Worm (Caenorhabditis elegans) whole organism, early embryonic: ENCODE data around the gene C49H3.3.
A peak's percentile ranks its signal among the peaks of the same experiment; 100 is the strongest.

Source experiments
- B0310.2 ChIP-seq: sonication (generic microtip); optimal IDR thresholded peaks from 2 replicates; lab custom pipeline; 2016; ENCODE audit warnings: mild to moderate bottlenecking, missing genetic modification characterization, missing compliant biosample characterization
- F13C5.2 ChIP-seq: sonication (generic microtip); optimal IDR thresholded peaks from 2 replicates; lab custom pipeline; 2017; ENCODE audit warnings: mild to moderate bottlenecking, missing genetic modification characterization, inconsistent platforms, missing compliant biosample characterization
- aly-1 ChIP-seq: sonication (generic microtip); optimal IDR thresholded peaks from 2 replicates; lab custom pipeline; 2016; ENCODE audit warnings: missing genetic modification characterization, missing compliant biosample characterization
- ama-1 ChIP-seq: fragments of 150-350 bp; optimal IDR thresholded peaks from 2 replicates; lab custom pipeline; 2014
- ceh-13 ChIP-seq: fragments of 200-800 bp; sonication (Bioruptor generic); optimal IDR thresholded peaks from 2 replicates; lab custom pipeline; 2018; ENCODE audit warnings: mild to moderate bottlenecking, missing genetic modification characterization, missing compliant biosample characterization
- ceh-36 ChIP-seq: sonication (generic microtip); optimal IDR thresholded peaks from 2 replicates; lab custom pipeline; 2016; ENCODE audit warnings: missing genetic modification characterization, inconsistent platforms, missing compliant biosample characterization
- ets-7 ChIP-seq: sonication (generic microtip); optimal IDR thresholded peaks from 2 replicates; lab custom pipeline; 2016; ENCODE audit warnings: missing genotype, missing genetic modification characterization, missing compliant biosample characterization
- flt-1 ChIP-seq: fragments of 200-800 bp; sonication (Bioruptor generic); IDR thresholded peaks from 2 replicates; pipeline ENCODE4 v1.3.6; 2022; ENCODE audit warnings: missing genetic modification characterization, missing compliant biosample characterization
- hmbx-1 ChIP-seq: sonication (generic microtip); optimal IDR thresholded peaks from 2 replicates; lab custom pipeline; 2016; ENCODE audit warnings: mild to moderate bottlenecking, missing genetic modification characterization, missing compliant biosample characterization
- hmg-4 ChIP-seq: fragments of 200-800 bp; sonication (Bioruptor generic); optimal IDR thresholded peaks from 2 replicates; lab custom pipeline; 2018; ENCODE audit warnings: mild to moderate bottlenecking, missing genetic modification characterization, missing compliant biosample characterization
- hnd-1 ChIP-seq: sonication (generic microtip); optimal IDR thresholded peaks from 2 replicates; lab custom pipeline; 2016; ENCODE audit warnings: missing genetic modification characterization, missing compliant biosample characterization
- pes-1 ChIP-seq: fragments of 200-800 bp; sonication (Bioruptor generic); IDR thresholded peaks from 2 replicates; pipeline ENCODE4 v1.3.6; 2022; ENCODE audit warnings: missing genetic modification reagents, missing genetic modification characterization, missing compliant biosample characterization
- scrt-1 ChIP-seq: fragments of 200-800 bp; sonication (Bioruptor generic); IDR thresholded peaks from 2 replicates; pipeline ENCODE4 v1.3.6; 2022; ENCODE audit warnings: missing genetic modification characterization, missing compliant biosample characterization
- sea-1 ChIP-seq: fragments of 200-800 bp; sonication (Bioruptor generic); conservative IDR thresholded peaks from 2 replicates; pipeline ENCODE4 v1.3.6; 2022; ENCODE audit warnings: missing genetic modification characterization, missing compliant biosample characterization
- tbx-11 ChIP-seq: fragments of 200-800 bp; sonication (Bioruptor generic); IDR thresholded peaks from 2 replicates; pipeline ENCODE4 v1.3.6; 2022; ENCODE audit warnings: missing genetic modification characterization, missing compliant biosample characterization
- tbx-37 ChIP-seq: fragments of 200-800 bp; sonication (Bioruptor generic); conservative IDR thresholded peaks from 2 replicates; pipeline ENCODE4 v1.3.6; 2022; ENCODE audit warnings: missing genetic modification reagents, missing genetic modification characterization, missing compliant biosample characterization
- tra-4 ChIP-seq: sonication (generic microtip); optimal IDR thresholded peaks from 2 replicates; lab custom pipeline; 2017; ENCODE audit warnings: missing genetic modification characterization, missing compliant biosample characterization

C49H3.3 gene

DNA sequence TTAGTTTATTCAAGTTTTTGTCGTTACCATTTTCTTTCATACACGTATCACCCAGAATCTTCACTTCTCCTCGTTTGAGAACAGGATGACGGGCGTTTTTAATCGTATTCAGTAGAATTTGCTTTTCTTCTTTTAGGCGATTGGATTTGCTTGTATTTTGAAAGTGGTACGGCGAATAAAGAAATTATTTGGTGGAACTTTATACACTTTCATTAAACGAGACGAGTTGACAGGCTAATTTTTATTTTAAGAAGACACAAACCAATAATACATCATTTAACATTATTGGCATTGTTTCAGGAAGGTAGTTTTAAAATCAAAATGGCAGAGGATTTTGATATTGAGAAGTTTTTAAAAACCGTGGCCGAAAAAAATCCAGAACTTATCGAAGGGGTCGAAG is 9.2 kb upstream of the C49H3.3 start, which contains the start of gene C49H3.4:
C49H3.4 (plus strand) TSS at position 301 of the 400 bp plus-strand sequence.
- no peak for TF ChIP-seq ceh-36 (tag; lab: Kevin White, UChicago)
- TF ChIP-seq flt-1 (GFP tag; lab: Robert Waterston, UW), result no peak
- TF ChIP-seq F13C5.2 (tag; lab: Kevin White, UChicago), result no peak
- TF ChIP-seq scrt-1, result no peak
- no peak for TF ChIP-seq ceh-13 (GFP tag; lab: Kevin White, UChicago)
- TF ChIP-seq sea-1 (GFP tag; lab: Robert Waterston, UW), result no peak
- no peak for TF ChIP-seq hmbx-1
- no peak for TF ChIP-seq ama-1 (lab: Kevin White, UChicago)
- TF ChIP-seq tbx-11 (GFP tag; lab: Robert Waterston, UW), result no peak
- TF ChIP-seq pes-1 (GFP tag; lab: Robert Waterston, UW), result no peak
- TF ChIP-seq hnd-1 (tag; lab: Kevin White, UChicago), result no peak
- TF ChIP-seq tra-4, result no peak
- no peak for TF ChIP-seq B0310.2 (tag; lab: Kevin White, UChicago)

DNA sequence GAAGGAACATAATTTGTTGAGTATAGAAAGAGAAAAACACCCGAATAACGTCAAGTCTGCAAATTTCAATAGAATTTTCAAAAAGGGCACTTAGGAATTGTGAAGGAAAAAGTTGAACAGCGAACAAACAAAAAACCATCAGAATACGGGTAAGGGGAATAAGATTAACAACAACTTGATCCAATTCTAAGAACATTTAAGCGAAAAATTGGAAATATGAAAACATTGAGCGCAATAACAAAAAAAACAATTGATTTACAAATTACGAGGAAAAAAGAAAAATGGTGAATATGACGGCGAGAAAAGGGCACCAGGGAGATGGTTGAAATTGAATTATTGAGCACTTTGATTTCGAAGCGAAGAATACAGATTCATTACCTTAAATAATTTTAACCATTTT is 7.2 kb upstream of the C49H3.3 start:
- TF ChIP-seq hmbx-1, result no peak
- TF ChIP-seq ceh-13 (GFP tag; lab: Kevin White, UChicago), result no peak
- no peak for TF ChIP-seq ets-7
- no peak for TF ChIP-seq ceh-36 (tag; lab: Kevin White, UChicago)
- TF ChIP-seq B0310.2 (tag; lab: Kevin White, UChicago), result no peak
- TF ChIP-seq pes-1 (GFP tag; lab: Robert Waterston, UW), result no peak
- TF ChIP-seq flt-1 (GFP tag; lab: Robert Waterston, UW), result no peak
- TF ChIP-seq tra-4, result no peak
- TF ChIP-seq hnd-1 (tag; lab: Kevin White, UChicago), result no peak
- no peak for TF ChIP-seq F13C5.2 (tag; lab: Kevin White, UChicago)
- no peak for TF ChIP-seq scrt-1
- no peak for TF ChIP-seq ama-1 (lab: Kevin White, UChicago)
- no peak for TF ChIP-seq hmg-4

DNA sequence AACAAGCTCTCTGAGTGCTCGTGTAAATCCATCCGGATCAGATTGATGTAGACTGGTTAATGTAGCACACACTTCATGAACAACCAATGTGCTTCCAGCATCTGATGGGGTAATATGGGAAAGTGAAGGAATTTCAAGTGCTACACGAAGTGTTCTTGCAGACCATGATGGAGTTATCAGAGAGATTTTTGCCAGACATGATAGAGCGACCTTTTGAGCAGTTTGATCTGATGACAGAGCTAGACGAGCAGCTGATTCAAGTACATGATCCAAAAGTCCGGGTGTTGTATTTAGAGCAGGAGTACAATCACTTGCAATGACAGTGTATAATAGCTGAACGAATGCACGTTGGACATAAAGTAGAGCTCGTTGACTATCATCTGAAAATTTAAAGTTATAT is 6.3 kb upstream of the C49H3.3 start:
- TF ChIP-seq tra-4 (no peak), hnd-1 (tag; lab: Kevin White, UChicago) (no peak), flt-1 (GFP tag; lab: Robert Waterston, UW) (no peak)

DNA sequence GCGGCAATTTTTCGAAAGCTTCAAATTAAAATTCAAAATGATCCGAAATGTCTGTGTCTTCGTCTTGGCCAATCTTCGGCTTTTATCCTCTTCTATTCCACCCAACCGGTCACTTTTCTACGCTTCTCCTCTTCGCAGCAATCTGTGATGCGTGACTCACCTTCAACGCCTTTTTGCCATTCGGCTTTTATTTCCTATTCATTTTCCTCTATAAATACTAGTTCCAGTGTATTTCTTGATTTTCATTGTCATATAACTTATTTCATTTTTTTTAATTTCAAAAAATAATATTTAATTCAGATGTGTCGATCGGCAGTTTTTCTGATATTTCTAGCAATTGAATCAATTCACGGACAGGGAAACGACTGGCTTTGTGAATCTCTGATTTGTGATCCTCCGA is 4.0 kb upstream of the C49H3.3 start, which contains the start of gene C49H3.16:
C49H3.16 (plus strand) TSS at position 301 of the 400 bp plus-strand sequence.
- TF ChIP-seq B0310.2 (tag; lab: Kevin White, UChicago), result no peak

DNA sequence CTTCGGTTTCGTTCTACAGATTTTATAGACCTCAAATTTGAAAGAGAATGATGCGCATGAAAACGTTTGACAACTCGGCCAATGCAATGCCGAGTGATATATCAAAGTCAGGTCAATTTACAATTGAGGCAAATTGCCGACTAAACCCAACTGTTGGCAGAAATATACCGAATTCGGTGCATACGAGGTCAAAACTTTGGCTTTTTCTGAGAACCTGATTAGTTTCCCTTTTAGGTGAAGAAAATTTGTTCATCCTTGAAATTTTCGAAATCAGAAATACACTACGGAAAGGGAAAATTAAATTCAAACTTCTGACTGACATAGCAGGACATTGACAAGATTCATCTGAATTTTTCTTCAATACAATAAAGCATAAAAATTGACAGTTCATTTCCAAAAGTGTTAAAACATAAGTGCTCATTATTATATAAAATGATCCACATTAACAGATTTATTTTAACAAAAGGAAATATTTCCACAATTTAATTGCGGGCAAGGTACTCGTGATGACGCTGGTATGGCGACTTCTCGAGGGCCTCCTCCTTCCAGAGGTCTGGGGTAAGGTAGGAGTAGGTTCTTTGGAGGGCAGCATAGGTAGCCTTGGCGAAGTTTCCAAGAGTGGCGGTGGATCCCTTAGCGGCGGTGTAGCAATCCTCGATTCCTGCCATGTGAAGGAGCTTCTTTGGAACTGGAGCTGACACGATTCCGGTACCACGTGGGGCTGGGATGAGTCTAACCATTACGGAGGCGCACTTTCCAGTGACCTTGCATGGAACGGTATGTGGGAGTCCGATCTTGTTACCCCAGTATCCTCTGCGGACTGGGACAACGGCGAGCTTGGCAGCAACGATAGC is 1.1 kb downstream of the C49H3.3 start:
- no peak for TF ChIP-seq pes-1 (GFP tag; lab: Robert Waterston, UW)
- TF ChIP-seq flt-1 (GFP tag; lab: Robert Waterston, UW), result no peak
- TF ChIP-seq hmbx-1, result no peak
- TF ChIP-seq ama-1 (lab: Kevin White, UChicago), result no peak
- no peak for TF ChIP-seq scrt-1

DNA sequence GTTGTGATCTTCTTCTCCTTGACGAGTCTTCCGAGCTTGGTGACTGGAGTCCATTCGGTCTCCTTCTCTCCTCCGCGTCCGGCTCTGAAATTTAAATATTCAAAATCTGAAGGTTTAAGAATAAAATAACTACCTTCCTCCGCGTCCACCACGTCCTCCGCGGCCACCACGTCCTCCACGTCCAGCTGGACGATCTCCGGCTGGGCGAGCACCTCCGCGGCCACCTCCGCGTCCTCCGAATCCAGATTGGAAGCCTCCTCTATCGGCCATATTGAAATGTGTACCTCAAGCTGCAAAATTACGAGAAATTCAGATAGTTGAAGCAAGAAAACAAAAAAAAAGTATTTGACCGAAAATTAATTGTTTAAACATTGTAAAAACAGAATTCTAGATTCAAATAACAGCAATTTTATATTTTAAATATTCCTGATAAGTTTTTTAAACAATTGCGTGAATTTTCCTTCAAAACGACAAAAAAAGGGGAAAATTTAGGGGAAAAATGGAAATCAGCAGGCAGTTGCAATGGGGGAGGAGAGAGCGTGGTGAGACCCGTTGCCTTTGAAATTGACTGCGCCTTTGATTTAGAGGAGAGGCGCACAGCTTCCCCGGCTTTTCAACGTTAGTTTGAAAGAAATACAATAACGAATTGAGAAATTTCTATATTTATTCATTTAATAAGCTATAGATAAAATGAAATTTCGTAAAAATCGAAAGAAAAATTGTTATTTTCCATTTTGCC is 2.1 kb downstream of the C49H3.3 start, which contains the start of gene rps-2:
rps-2 (minus strand) TSS at position 290 of the 739 bp plus-strand sequence.
- peak; percentile 8; the same call in 1 of the 2 replicates for TF ChIP-seq tbx-11 (GFP tag; lab: Robert Waterston, UW)
- no peak for TF ChIP-seq hmbx-1
- no peak for TF ChIP-seq tra-4
- peak; percentile 35 for TF ChIP-seq F13C5.2 (tag; lab: Kevin White, UChicago)
- no peak for TF ChIP-seq pes-1 (GFP tag; lab: Robert Waterston, UW)
- no peak for TF ChIP-seq scrt-1
- no peak for TF ChIP-seq sea-1 (GFP tag; lab: Robert Waterston, UW)
- TF ChIP-seq B0310.2 (tag; lab: Kevin White, UChicago), result no peak
- no peak for TF ChIP-seq tbx-37 (GFP tag; lab: Robert Waterston, UW)
- no peak for TF ChIP-seq hmg-4
- no peak for TF ChIP-seq aly-1

DNA sequence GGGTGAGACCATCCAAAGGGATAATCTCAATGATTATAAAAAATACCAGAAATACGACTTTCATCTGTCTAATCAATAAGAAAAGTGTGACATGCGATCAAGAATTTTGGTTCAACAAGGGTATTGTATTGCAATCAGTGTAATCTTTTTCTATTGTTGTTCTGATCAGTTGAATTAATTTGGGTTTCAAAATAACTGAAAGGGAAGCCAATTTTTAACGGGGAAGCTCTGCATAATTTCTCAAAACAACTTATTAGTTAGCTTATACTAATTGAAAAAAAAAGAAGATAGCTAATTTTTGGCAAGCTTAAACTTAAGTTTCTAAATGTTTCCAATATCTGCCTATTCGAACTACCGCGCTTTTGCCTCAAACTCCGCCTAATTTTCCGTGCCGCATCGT is 3.1 kb downstream of the C49H3.3 start, which contains the start of gene C49H3.12:
C49H3.12 (minus strand) TSS at position 101 of the 400 bp plus-strand sequence.
- TF ChIP-seq aly-1 (no peak), ceh-13 (GFP tag; lab: Kevin White, UChicago) (no peak), sea-1 (GFP tag; lab: Robert Waterston, UW) (no peak), tra-4 (no peak), hmg-4 (no peak), ets-7 (no peak), ama-1 (lab: Kevin White, UChicago) (no peak), tbx-11 (GFP tag; lab: Robert Waterston, UW) (no peak), hnd-1 (tag; lab: Kevin White, UChicago) (no peak), ceh-36 (tag; lab: Kevin White, UChicago) (no peak), hmbx-1 (no peak)

DNA sequence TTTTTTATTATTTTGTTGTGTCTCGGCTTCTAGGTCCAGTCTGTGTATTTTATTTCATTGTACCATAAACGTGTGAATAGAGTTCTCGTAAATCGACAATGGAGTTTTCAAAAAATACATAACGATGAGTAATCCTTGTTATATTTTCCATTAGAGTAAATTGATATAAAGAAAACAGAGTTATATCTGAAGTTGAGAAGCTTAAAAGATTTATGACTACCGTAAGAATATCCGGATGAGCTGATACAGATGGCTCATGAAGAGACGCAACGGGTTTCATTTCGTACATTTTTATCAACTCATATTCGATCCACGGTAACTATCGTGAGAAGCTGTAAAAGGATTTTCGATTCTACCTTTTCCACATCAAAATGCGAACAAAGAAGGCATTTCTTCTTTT is 3.7 kb downstream of the C49H3.3 start, which contains the start of gene gcy-8:
gcy-8 (plus strand) TSS at position 301 of the 400 bp plus-strand sequence.
- no peak for TF ChIP-seq pes-1 (GFP tag; lab: Robert Waterston, UW)
- TF ChIP-seq B0310.2 (tag; lab: Kevin White, UChicago), result no peak
- no peak for TF ChIP-seq hmbx-1
